Worm (Caenorhabditis elegans): Measurements from ENCODE around the gene acdh-13.

Gene acdh-13

ce11 chrIV:8511056-8511455 lies 12.4 kb upstream of the acdh-13 start, which contains the start of gene mes-6 (continued):
- no peak for TF ChIP-seq K11D2.4 (GFP tag; IDR thresholded peaks at IDR 0.05)
- TF ChIP-seq tlf-1 (GFP tag; optimal IDR thresholded peaks at IDR 0.05) = no peak
- TF ChIP-seq dpff-1 (tag; optimal IDR thresholded peaks at IDR 0.05) = no peak
- no peak for TF ChIP-seq F39B2.1 (GFP tag; IDR thresholded peaks at IDR 0.05)
- TF ChIP-seq ceh-58 (GFP tag; IDR thresholded peaks at IDR 0.05) = no peak
- TF ChIP-seq sdz-38 (tag; optimal IDR thresholded peaks at IDR 0.05) = no peak
- no peak for TF ChIP-seq bed-2 (GFP tag; IDR thresholded peaks at IDR 0.05)
- TF ChIP-seq xnd-1 (tag; optimal IDR thresholded peaks at IDR 0.05) = peak; percentile 59
- TF ChIP-seq sptf-2 (GFP tag; optimal IDR thresholded peaks at IDR 0.05) = no peak
- TF ChIP-seq snpc-3.4 (tag; optimal IDR thresholded peaks at IDR 0.05) = peak; percentile 81
- TF ChIP-seq ceh-91 (GFP tag; IDR thresholded peaks at IDR 0.05) = peak; percentile 85
- TF ChIP-seq attf-5 (GFP tag; optimal IDR thresholded peaks at IDR 0.05) = no peak
- no peak for TF ChIP-seq aptf-3 (GFP tag; IDR thresholded peaks at IDR 0.05)
- no peak for TF ChIP-seq ztf-3 (GFP tag; optimal IDR thresholded peaks at IDR 0.05)
- TF ChIP-seq T26A5.8 (tag; optimal IDR thresholded peaks at IDR 0.05) = no peak
- TF ChIP-seq tbx-9 (tag; optimal IDR thresholded peaks at IDR 0.05; ENCODE audit: borderline replicate concordance) = no peak
- no peak for TF ChIP-seq die-1 (tag; optimal IDR thresholded peaks at IDR 0.05)
- no peak for TF ChIP-seq nfyb-1 (GFP tag; IDR thresholded peaks at IDR 0.05)
- TF ChIP-seq chd-7 (tag; optimal IDR thresholded peaks at IDR 0.05) = no peak
- no peak for TF ChIP-seq ceh-79 (tag; optimal IDR thresholded peaks at IDR 0.05)
- peak; percentile 28; the same call in 1 of the 2 replicates for TF ChIP-seq Y95B8A.8 (GFP tag; IDR thresholded peaks at IDR 0.05)
- no peak for TF ChIP-seq pbrm-1 (GFP tag; IDR thresholded peaks at IDR 0.05)
- peak; percentile 73 for TF ChIP-seq madf-8 (GFP tag; conservative IDR thresholded peaks at IDR 0.05)
- peak in 2 of 3 experiments; percentile 44 to 75 for TF ChIP-seq lin-35 (GFP tag; optimal IDR thresholded peaks at IDR 0.05)
- no peak for TF ChIP-seq madf-3 (GFP tag; IDR thresholded peaks at IDR 0.05)
- no peak for TF ChIP-seq pha-4 (tag; optimal IDR thresholded peaks at IDR 0.05)
- no peak for TF ChIP-seq nhr-90 (tag; optimal IDR thresholded peaks at IDR 0.05)
- no peak for TF ChIP-seq B0035.1 (tag; optimal IDR thresholded peaks at IDR 0.05)
- 0 out of 2 replicates have a peak, but pooled peaks have one; percentile 5 for TF ChIP-seq rcor-1 (GFP tag; IDR thresholded peaks at IDR 0.05)
- no peak for TF ChIP-seq ztf-6 (GFP tag; IDR thresholded peaks at IDR 0.05)
- no peak for TF ChIP-seq C17E4.6 (GFP tag; IDR thresholded peaks at IDR 0.05)
- TF ChIP-seq hmg-1.2 (GFP tag; IDR thresholded peaks at IDR 0.05) = peak; percentile 39; the same call in 1 of the 2 replicates
- TF ChIP-seq F55B11.4 (tag; optimal IDR thresholded peaks at IDR 0.05; ENCODE audit: borderline replicate concordance, insufficient read depth) = no peak
- no peak for TF ChIP-seq madf-10 (tag; optimal IDR thresholded peaks at IDR 0.05)
- TF ChIP-seq lin-54 (GFP tag; optimal IDR thresholded peaks at IDR 0.05) = peak; percentile 75
- no peak for TF ChIP-seq gei-17 (GFP tag; optimal IDR thresholded peaks at IDR 0.05)
- peak; percentile 53 for TF ChIP-seq ZK185.1 (tag; optimal IDR thresholded peaks at IDR 0.05; ENCODE audit: poor library complexity, severe bottlenecking)
- TF ChIP-seq lin-40 (tag; optimal IDR thresholded peaks at IDR 0.05) = no peak
- TF ChIP-seq lir-1 (GFP tag; conservative IDR thresholded peaks at IDR 0.05) = no peak
- peak; percentile 72 for TF ChIP-seq F23B12.7 (tag; optimal IDR thresholded peaks at IDR 0.05; ENCODE audit: insufficient read depth)
- TF ChIP-seq ztf-26 (tag; optimal IDR thresholded peaks at IDR 0.05) = no peak
- TF ChIP-seq repo-1 (tag; optimal IDR thresholded peaks at IDR 0.05) = no peak
- no peak for TF ChIP-seq zfh-2 (GFP tag; conservative IDR thresholded peaks at IDR 0.05)
- no peak for TF ChIP-seq egl-18 (GFP tag; IDR thresholded peaks at IDR 0.05)
- no peak for TF ChIP-seq ztf-28 (GFP tag; IDR thresholded peaks at IDR 0.05)
- no peak for TF ChIP-seq ztf-25 (GFP tag; IDR thresholded peaks at IDR 0.05)
- no peak for TF ChIP-seq ztf-22 (GFP tag; optimal IDR thresholded peaks at IDR 0.05)
- no peak for TF ChIP-seq lsy-27 (tag; optimal IDR thresholded peaks at IDR 0.05; ENCODE audit: borderline replicate concordance, insufficient read depth)
- no peak for TF ChIP-seq F57C9.4 (tag; optimal IDR thresholded peaks at IDR 0.05)

All from whole organism, young adult.